Worm (Caenorhabditis elegans): ENCODE results near the gene nhr-108.

DNA sequence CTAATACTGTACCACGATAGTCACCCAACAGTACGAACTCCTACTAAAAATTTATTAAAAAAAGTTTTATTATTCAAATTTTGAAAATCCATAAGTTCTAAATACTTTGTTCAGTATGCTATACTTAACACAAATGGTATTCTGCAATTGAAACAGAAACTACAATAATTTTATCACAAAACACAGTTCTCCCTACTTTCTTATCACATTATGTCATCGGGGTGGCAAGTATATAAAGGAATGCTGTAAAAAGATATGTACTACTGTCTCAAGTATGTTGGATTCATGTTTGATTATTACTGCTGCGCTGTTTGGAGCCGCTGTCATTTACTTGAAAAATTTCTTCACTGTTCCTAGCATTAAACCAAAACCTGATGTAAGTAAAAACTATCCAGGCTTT is 3.2 kb downstream of the nhr-108 start, which contains the start of gene cdr-1:
- no peak for TF ChIP-seq hmg-4 (GFP tag; optimal IDR thresholded peaks at IDR 0.05)
- TF ChIP-seq tbx-37 (GFP tag; conservative IDR thresholded peaks at IDR 0.05) = no peak
- no peak for TF ChIP-seq tbx-11 (GFP tag; IDR thresholded peaks at IDR 0.05)
- no peak for TF ChIP-seq hmbx-1 (tag; optimal IDR thresholded peaks at IDR 0.05)
- TF ChIP-seq hnd-1 (tag; optimal IDR thresholded peaks at IDR 0.05) = no peak
- no peak for TF ChIP-seq ama-1 (optimal IDR thresholded peaks at IDR 0.05)
- no peak for TF ChIP-seq ceh-36 (tag; optimal IDR thresholded peaks at IDR 0.05)
- TF ChIP-seq sea-1 (GFP tag; conservative IDR thresholded peaks at IDR 0.05) = no peak
- no peak for TF ChIP-seq ets-7 (tag; optimal IDR thresholded peaks at IDR 0.05)
- no peak for TF ChIP-seq pes-1 (GFP tag; IDR thresholded peaks at IDR 0.05)
- no peak for TF ChIP-seq tra-4 (tag; optimal IDR thresholded peaks at IDR 0.05)
- no peak for TF ChIP-seq flt-1 (GFP tag; IDR thresholded peaks at IDR 0.05)
